Fruit fly (Drosophila melanogaster) whole organism, wandering third instar larva: ENCODE data around the gene CG12994.
A peak's percentile ranks its signal among the peaks of the same experiment; 100 is the strongest.

Experiments
- Abd-B ChIP-seq: fragments of >200 bp; optimal IDR thresholded peaks from 2 replicates; lab custom pipeline; 2017; ENCODE audit warnings: missing biosample characterization, missing genetic modification characterization
- CG32264 ChIP-seq: fragments of 200-800 bp; sonication (Bioruptor generic); optimal IDR thresholded peaks from 2 replicates; lab custom pipeline; 2016; ENCODE audit warnings: missing biosample characterization, missing genetic modification characterization
- CG9705 ChIP-seq: fragments of 200-800 bp; sonication (Bioruptor generic); optimal IDR thresholded peaks from 2 replicates; lab custom pipeline; 2018; ENCODE audit warnings: missing biosample characterization, mild to moderate bottlenecking, missing genetic modification characterization
- CrebA ChIP-seq: fragments of 200-800 bp; sonication (Bioruptor generic); optimal IDR thresholded peaks from 2 replicates; lab custom pipeline; 2016; ENCODE audit warnings: missing biosample characterization, mild to moderate bottlenecking, missing genetic modification characterization, borderline replicate concordance
- Dfd ChIP-seq: fragments of >200 bp; optimal IDR thresholded peaks from 2 replicates; lab custom pipeline; 2017; ENCODE audit warnings: missing biosample characterization, missing genetic modification characterization
- Dif ChIP-seq: fragments of 200-275, 200-300 bp; sonication (Bioruptor generic); optimal IDR thresholded peaks from 2 replicates; lab custom pipeline; 2018; ENCODE audit warnings: missing biosample characterization, missing genetic modification characterization; ENCODE audit not compliant: partially characterized antibody
- GATAd ChIP-seq: sonication (Bioruptor generic); optimal IDR thresholded peaks from 2 replicates; lab custom pipeline; 2016; ENCODE audit warnings: missing biosample characterization, missing genetic modification characterization
- HLH106 ChIP-seq: fragments of 200-800 bp; optimal IDR thresholded peaks from 3 replicates; lab custom pipeline; 2019; ENCODE audit warnings: missing biosample characterization, mild to moderate bottlenecking, missing genetic modification characterization, moderate library complexity
- Hnf4 ChIP-seq: fragments of 200-800 bp; sonication (Bioruptor generic); optimal IDR thresholded peaks from 2 replicates; lab custom pipeline; 2016; ENCODE audit warnings: missing biosample characterization, mild to moderate bottlenecking, missing genetic modification characterization
- Hr78 ChIP-seq: fragments of >200 bp; optimal IDR thresholded peaks from 2 replicates; lab custom pipeline; 2017; ENCODE audit warnings: missing biosample characterization, missing genetic modification characterization
- Hr83 ChIP-seq: fragments of 200-300 bp; sonication (Bioruptor generic); optimal IDR thresholded peaks from 2 replicates; lab custom pipeline; 2016; ENCODE audit warnings: missing biosample characterization, mild to moderate bottlenecking, missing genetic modification characterization, moderate library complexity; ENCODE audit not compliant: poor library complexity, severe bottlenecking
- Jra ChIP-seq: sonication (Bioruptor generic); optimal IDR thresholded peaks from 2 replicates; lab custom pipeline; 2016; ENCODE audit warnings: missing biosample characterization, missing genetic modification characterization
- Mio ChIP-seq: sonication (Bioruptor generic); optimal IDR thresholded peaks from 2 replicates; lab custom pipeline; 2016; ENCODE audit warnings: missing biosample characterization, missing genetic modification characterization
- Myc ChIP-seq: fragments of >200 bp; optimal IDR thresholded peaks from 2 replicates; lab custom pipeline; 2017
- N ChIP-seq: fragments of >200 bp; optimal IDR thresholded peaks from 2 replicates; lab custom pipeline; 2018; ENCODE audit warnings: missing biosample characterization, missing external identifiers, missing genetic modification characterization
- OdsH ChIP-seq: fragments of 200-800 bp; sonication (Bioruptor generic); optimal IDR thresholded peaks from 2 replicates; lab custom pipeline; 2016; ENCODE audit warnings: missing biosample characterization, mild to moderate bottlenecking, missing genetic modification characterization
- Rel ChIP-seq, 2 experiments: fragments of 200-800 bp; sonication (Bioruptor generic) in 1 of 2; optimal IDR thresholded peaks; 2 replicates in 1 of 2; 3 replicates in 1 of 2; lab custom pipeline; 2016 to 2019; ENCODE audit warnings: mild to moderate bottlenecking in 2 of 2, missing biosample characterization in 2 of 2, missing genetic modification characterization in 2 of 2, moderate library complexity in 1 of 2
- Sp1 ChIP-seq: fragments of 200-800 bp; sonication (Bioruptor generic); optimal IDR thresholded peaks from 3 replicates; lab custom pipeline; 2019; ENCODE audit warnings: missing biosample characterization, mild to moderate bottlenecking, missing genetic modification characterization, moderate library complexity
- Vsx2 ChIP-seq: fragments of 200-300, 225-300 bp; sonication (Bioruptor generic); optimal IDR thresholded peaks from 2 replicates; lab custom pipeline; 2018; ENCODE audit warnings: missing biosample characterization, missing genetic modification characterization; ENCODE audit not compliant: partially characterized antibody
- br ChIP-seq: fragments of 200-800 bp; sonication (Bioruptor generic); optimal IDR thresholded peaks from 2 replicates; lab custom pipeline; 2016; ENCODE audit warnings: missing biosample characterization, missing genetic modification characterization
- brk ChIP-seq: fragments of 200-800 bp; sonication (Bioruptor generic); optimal IDR thresholded peaks from 2 replicates; lab custom pipeline; 2016; ENCODE audit warnings: missing biosample characterization, mild to moderate bottlenecking, missing genetic modification characterization
- dl ChIP-seq, 2 experiments: fragments of 175-275, 200-275 bp in 1 of 2; fragments of 200-275 bp in 1 of 2; sonication (Bioruptor generic); optimal IDR thresholded peaks; lab custom pipeline; 2018; ENCODE audit warnings: mild to moderate bottlenecking in 2 of 2, missing biosample characterization in 2 of 2, missing genetic modification characterization in 2 of 2, moderate library complexity in 2 of 2; ENCODE audit not compliant: partially characterized antibody in 2 of 2, insufficient read depth in 1 of 2
- dmrt93B ChIP-seq: fragments of 200-800 bp; sonication (Bioruptor generic); optimal IDR thresholded peaks from 2 replicates; lab custom pipeline; 2018; ENCODE audit warnings: missing biosample characterization, mild to moderate bottlenecking, missing genetic modification characterization
- dsf ChIP-seq: sonication (Bioruptor generic); optimal IDR thresholded peaks from 2 replicates; lab custom pipeline; 2016; ENCODE audit warnings: missing biosample characterization, missing genetic modification characterization, borderline replicate concordance
- ey ChIP-seq: fragments of 200-800 bp; sonication (Bioruptor generic); optimal IDR thresholded peaks from 2 replicates; lab custom pipeline; 2016; ENCODE audit warnings: missing biosample characterization, missing genetic modification characterization
- foxo ChIP-seq, 2 experiments: fragments of 200-800 bp; sonication (Bioruptor generic); optimal IDR thresholded peaks; 2 replicates in 1 of 2; 3 replicates in 1 of 2; lab custom pipeline; 2016 to 2017; ENCODE audit warnings: missing biosample characterization in 2 of 2, missing genetic modification characterization in 2 of 2
- fru ChIP-seq: fragments of 200-800 bp; sonication (Bioruptor generic); optimal IDR thresholded peaks from 3 replicates; lab custom pipeline; 2016; ENCODE audit warnings: missing biosample characterization, mild to moderate bottlenecking, missing genetic modification characterization
- h ChIP-seq: fragments of 200-800 bp; sonication (Bioruptor generic); optimal IDR thresholded peaks from 3 replicates; lab custom pipeline; 2016; ENCODE audit warnings: missing biosample characterization, mild to moderate bottlenecking, missing genetic modification characterization
- jim ChIP-seq: fragments of 175-275, 200-325 bp; sonication (Bioruptor generic); optimal IDR thresholded peaks from 2 replicates; lab custom pipeline; 2016; ENCODE audit warnings: missing biosample characterization, mild to moderate bottlenecking, missing genetic modification characterization
- lola ChIP-seq: fragments of >200 bp; optimal IDR thresholded peaks from 2 replicates; lab custom pipeline; 2017; ENCODE audit warnings: missing biosample characterization, missing genetic modification characterization
- pan ChIP-seq: fragments of >200 bp; optimal IDR thresholded peaks from 2 replicates; lab custom pipeline; 2017
- psq ChIP-seq: fragments of 200-800 bp; sonication (Bioruptor generic); optimal IDR thresholded peaks from 3 replicates; lab custom pipeline; 2017; ENCODE audit warnings: missing biosample characterization, mild to moderate bottlenecking, missing genetic modification characterization, moderate library complexity
- rgr ChIP-seq: fragments of 200-800 bp; sonication (Bioruptor generic); optimal IDR thresholded peaks from 3 replicates; lab custom pipeline; 2016; ENCODE audit warnings: missing biosample characterization, mild to moderate bottlenecking, missing genetic modification characterization
- sage ChIP-seq: fragments of 200-800 bp; sonication (Bioruptor generic); optimal IDR thresholded peaks from 2 replicates; lab custom pipeline; 2016; ENCODE audit warnings: missing biosample characterization, mild to moderate bottlenecking, missing genetic modification characterization
- sv ChIP-seq: fragments of 200-800 bp; sonication (Bioruptor generic); optimal IDR thresholded peaks from 3 replicates; lab custom pipeline; 2016; ENCODE audit warnings: missing biosample characterization, missing genetic modification characterization
- tai ChIP-seq: sonication (Bioruptor generic); optimal IDR thresholded peaks from 2 replicates; lab custom pipeline; 2016; ENCODE audit warnings: missing biosample characterization, missing genetic modification characterization
- usp ChIP-seq: fragments of >200 bp; optimal IDR thresholded peaks from 2 replicates; lab custom pipeline; 2017; ENCODE audit warnings: missing biosample characterization, missing genetic modification characterization
- woc ChIP-seq: sonication (Bioruptor generic); optimal IDR thresholded peaks from 2 replicates; lab custom pipeline; 2016; ENCODE audit warnings: missing biosample characterization, mild to moderate bottlenecking, missing genetic modification characterization

Gene CG12994

dm6 chrX:17443880-17444279 is at the start of gene CG12994, which contains the start of gene CG46464:
Gene CG12994 (minus strand): TSS chrX:17443994.
Gene CG46464 (minus strand): TSS chrX:17443994.
- no peak for TF ChIP-seq brk
- no peak for TF ChIP-seq rgr (GFP tag; lab: Kevin White, UChicago)
- TF ChIP-seq Hnf4 (GFP tag; lab: Kevin White, UChicago) = no peak
- TF ChIP-seq Jra (GFP tag; lab: Kevin White, UChicago) = no peak
- no peak for TF ChIP-seq Myc (lab: Kevin White, UChicago)
- no peak for TF ChIP-seq Vsx2
- TF ChIP-seq CG9705 (GFP tag; lab: Kevin White, UChicago) = no peak
- no peak for TF ChIP-seq br (GFP tag; lab: Kevin White, UChicago)
- no peak for TF ChIP-seq Hr83 (GFP tag; lab: Kevin White, UChicago)

- TF ChIP-seq Hr78 (GFP tag; lab: Kevin White, UChicago) (no peak), lola (GFP tag; lab: Kevin White, UChicago) (no peak), CG32264 (GFP tag; lab: Kevin White, UChicago) (peak; percentile 94), jim (GFP tag; lab: Kevin White, UChicago) (no peak), Dfd (GFP tag; lab: Kevin White, UChicago) (no peak), Jra (GFP tag; lab: Kevin White, UChicago) (peak; percentile 91), Dif (no peak), Hnf4 (GFP tag; lab: Kevin White, UChicago) (peak; percentile 98), woc (GFP tag; lab: Kevin White, UChicago) (peak; percentile 95), psq (GFP tag; lab: Kevin White, UChicago) (peak; percentile 94), GATAd (GFP tag; lab: Kevin White, UChicago) (peak; percentile 78), sage (GFP tag; lab: Kevin White, UChicago) (peak; percentile 97), brk (peak; percentile 90), h (GFP tag; lab: Kevin White, UChicago) (peak; percentile 96), dl (GFP tag; optimal IDR thresholded peaks at IDR 0.05; lab: Kevin White, UChicago; ENCODE audit: insufficient read depth in 1 of 2, partially characterized antibody in 2 of 2) (no peak), pan (lab: Kevin White, UChicago) (no peak), N (no peak), fru (GFP tag; lab: Kevin White, UChicago) (peak; percentile 96), CrebA (GFP tag; lab: Kevin White, UChicago) (peak; percentile 89), OdsH (GFP tag; lab: Kevin White, UChicago) (peak; percentile 94), dmrt93B (GFP tag; lab: Kevin White, UChicago) (peak; percentile 92), CG9705 (GFP tag; lab: Kevin White, UChicago) (peak; percentile 89), ey (GFP tag; lab: Kevin White, UChicago) (peak; percentile 97), br (GFP tag; lab: Kevin White, UChicago) (peak; percentile 96), usp (GFP tag; lab: Kevin White, UChicago) (no peak), Vsx2 (no peak), Mio (GFP tag; lab: Kevin White, UChicago) (peak; percentile 73), Abd-B (GFP tag; lab: Kevin White, UChicago) (no peak), Hr83 (GFP tag; lab: Kevin White, UChicago) (peak; percentile 77), tai (peak; percentile 94), Myc (lab: Kevin White, UChicago) (no peak), dsf (GFP tag; lab: Kevin White, UChicago) (peak; percentile 86), HLH106 (peak; percentile 96), rgr (GFP tag; lab: Kevin White, UChicago) (peak; percentile 97), foxo (GFP tag; optimal IDR thresholded peaks at IDR 0.05; lab: Kevin White, UChicago) (peak; percentile 77 to 97), sv (GFP tag; lab: Kevin White, UChicago) (no peak), Rel (GFP tag; optimal IDR thresholded peaks at IDR 0.05; lab: Kevin White, UChicago) (peak; percentile 86), Rel (tag; optimal IDR thresholded peaks at IDR 0.05; lab: Kevin White, UChicago) (peak; percentile 80), Sp1 (peak; percentile 95)
Observed at dm6 chrX:17491184-17491583, 47.4 kb upstream of the CG12994 start.
